Fruit fly (Drosophila melanogaster) whole organism, prepupa: ENCODE data around the gene mRpL51.

Experiments
- CG6163 ChIP-seq: fragments of 200-800 bp; sonication (Bioruptor generic); IDR thresholded peaks from 3 replicates; pipeline ENCODE4 v1.3.6; 2022; ENCODE audit warnings: missing biosample characterization, missing genetic modification characterization
- CG6854 ChIP-seq: fragments of 200-800 bp; sonication (Bioruptor generic); optimal IDR thresholded peaks from 2 replicates; lab custom pipeline; 2017; ENCODE audit warnings: missing biosample characterization, mild to moderate bottlenecking, missing genetic modification characterization
- CG8119 ChIP-seq: fragments of 200-800 bp; sonication (Bioruptor generic); IDR thresholded peaks from 3 replicates; pipeline ENCODE4 v1.3.6; 2022; ENCODE audit warnings: missing biosample characterization, missing genetic modification characterization
- Sox14 ChIP-seq: fragments of 200-800 bp; sonication (Bioruptor generic); optimal IDR thresholded peaks from 3 replicates; lab custom pipeline; 2016; ENCODE audit warnings: missing biosample characterization, missing genetic modification characterization
- dac ChIP-seq: fragments of 200-800 bp; sonication (Bioruptor generic); optimal IDR thresholded peaks from 2 replicates; lab custom pipeline; 2017; ENCODE audit warnings: missing biosample characterization, mild to moderate bottlenecking, missing genetic modification characterization
- dsx ChIP-seq: fragments of 200-800 bp; optimal IDR thresholded peaks from 3 replicates; lab custom pipeline; 2019; ENCODE audit warnings: missing biosample characterization, mild to moderate bottlenecking, missing genetic modification characterization, moderate library complexity; ENCODE audit not compliant: poor library complexity, severe bottlenecking
- lz ChIP-seq: fragments of 200-800 bp; sonication (Bioruptor generic); optimal IDR thresholded peaks from 3 replicates; lab custom pipeline; 2016; ENCODE audit warnings: missing biosample characterization, missing genetic modification characterization

dm6 chr2L:8514748-8515147 is 2.4 kb downstream of the mRpL51 start, which contains the start of the genes CG13097 and PIG-U:
- no peak; the same call in 1 of the 3 replicates for TF ChIP-seq CG6163 (GFP tag; lab: Robert Waterston, UW)
- TF ChIP-seq CG6854, result no peak
- TF ChIP-seq dsx (GFP tag; lab: Kevin White, UChicago), result no peak
- TF ChIP-seq dac (GFP tag; lab: Kevin White, UChicago), result no peak
- no peak for TF ChIP-seq Sox14 (GFP tag; lab: Kevin White, UChicago)
- TF ChIP-seq CG8119, result no peak; the same call in 2 of the 3 replicates
- peak; percentile 88 for TF ChIP-seq lz (GFP tag; lab: Kevin White, UChicago)
